Fruit fly (Drosophila melanogaster): ENCODE measurements around the gene ArgRS.

The ArgRS gene

DNA sequence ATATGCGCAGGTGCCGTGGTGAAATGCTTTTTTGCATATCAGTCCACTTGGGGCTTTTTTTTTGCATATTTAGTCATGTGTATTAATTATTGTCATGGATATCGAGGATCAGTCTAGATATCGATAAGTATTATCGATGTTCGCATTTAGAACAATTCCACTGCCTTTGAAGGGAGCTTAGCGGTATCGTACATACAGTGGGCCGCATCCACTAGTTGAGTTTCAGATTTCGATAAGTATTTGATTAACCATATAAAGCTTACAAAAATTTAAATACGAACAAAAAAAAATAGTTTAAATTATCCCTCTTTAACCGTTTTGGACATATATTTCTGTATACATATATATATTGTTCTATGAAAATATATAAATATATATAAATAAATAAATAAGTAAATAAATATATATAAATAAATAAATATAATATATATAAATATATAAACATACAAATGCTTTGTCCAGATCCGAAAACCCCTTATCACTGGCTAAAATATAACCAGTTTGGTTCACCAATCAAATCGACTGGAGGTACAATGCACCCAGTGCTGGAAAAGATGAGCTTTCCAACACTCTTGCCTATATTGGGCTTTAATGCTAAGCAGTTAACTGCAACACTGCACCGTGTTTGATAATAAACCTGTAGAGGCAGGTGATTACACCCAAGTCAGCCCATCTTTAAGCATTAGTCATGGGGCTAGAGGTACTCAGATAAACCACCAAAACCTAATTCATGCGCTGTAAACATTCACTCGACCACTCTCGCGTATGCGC, 40.9 kb downstream of the ArgRS start:
- TF ChIP-seq lbe (GFP tag; optimal IDR thresholded peaks at IDR 0.05) (no peak), Oli (tag; optimal IDR thresholded peaks at IDR 0.05) (no peak), sc (optimal IDR thresholded peaks at IDR 0.05) (no peak), sc (GFP tag; optimal IDR thresholded peaks at IDR 0.05) (no peak), CG10462 (GFP tag; optimal IDR thresholded peaks at IDR 0.05) (no peak), br (optimal IDR thresholded peaks at IDR 0.05) (no peak), gsb (GFP tag; IDR thresholded peaks at IDR 0.05) (no peak), CG6683 (GFP tag; optimal IDR thresholded peaks at IDR 0.05) (no peak), CG11093 (GFP tag; IDR thresholded peaks at IDR 0.05) (no peak), CG14710 (tag; optimal IDR thresholded peaks at IDR 0.05) (peak; percentile 28), CG1529 (GFP tag; optimal IDR thresholded peaks at IDR 0.05) (no peak), bsh (GFP tag; optimal IDR thresholded peaks at IDR 0.05) (peak in 1 of 2 experiments; percentile 21), maf-S (GFP tag; optimal IDR thresholded peaks at IDR 0.05) (no peak), trh (GFP tag; optimal IDR thresholded peaks at IDR 0.05) (no peak), CG1233 (GFP tag; optimal IDR thresholded peaks at IDR 0.05) (no peak), CG14050 (GFP tag; IDR thresholded peaks at IDR 0.05) (no peak), CG7839 (tag; optimal IDR thresholded peaks at IDR 0.05) (peak; percentile 18), mld (GFP tag; IDR thresholded peaks at IDR 0.05; ENCODE audit: partially characterized antibody) (0 out of 3 replicates have a peak, but pooled peaks have one; percentile 37), CG6654 (GFP tag; optimal IDR thresholded peaks at IDR 0.05) (no peak), dmrt99B (tag; optimal IDR thresholded peaks at IDR 0.05) (peak; percentile 4), ash1 (GFP tag; optimal IDR thresholded peaks at IDR 0.05) (no peak), CG2875 (GFP tag; optimal IDR thresholded peaks at IDR 0.05) (no peak), ken (GFP tag; IDR thresholded peaks at IDR 0.05) (no peak), CG17385 (GFP tag; optimal IDR thresholded peaks at IDR 0.05) (peak; percentile 36), Ets97D (GFP tag; optimal IDR thresholded peaks at IDR 0.05) (no peak), ems (GFP tag; optimal IDR thresholded peaks at IDR 0.05) (no peak), eve (GFP tag; optimal IDR thresholded peaks at IDR 0.05) (peak in 1 of 2 experiments; percentile 38), CG6254 (GFP tag; optimal IDR thresholded peaks at IDR 0.05) (no peak), aop (GFP tag; IDR thresholded peaks at IDR 0.05) (no peak), CG34376 (GFP tag; optimal IDR thresholded peaks at IDR 0.05) (no peak), tin (GFP tag; optimal IDR thresholded peaks at IDR 0.05) (no peak), CG3065 (GFP tag; optimal IDR thresholded peaks at IDR 0.05) (no peak), dmrt11E (tag; optimal IDR thresholded peaks at IDR 0.05) (peak; percentile 25), gce (GFP tag; IDR thresholded peaks at IDR 0.05) (no peak), jing (GFP tag; optimal IDR thresholded peaks at IDR 0.05) (no peak), wdn (GFP tag; IDR thresholded peaks at IDR 0.05) (no peak), CG6689 (GFP tag; IDR thresholded peaks at IDR 0.05) (no peak), CG42726 (GFP tag; IDR thresholded peaks at IDR 0.05; ENCODE audit: partially characterized antibody) (peak; percentile 32; the same call in 1 of the 2 replicates), CG11247 (GFP tag; IDR thresholded peaks at IDR 0.05) (peak; percentile 17; the same call in 1 of the 2 replicates), ac (GFP tag; optimal IDR thresholded peaks at IDR 0.05) (no peak), lab (GFP tag; optimal IDR thresholded peaks at IDR 0.05) (peak; percentile 10), mirr (GFP tag; optimal IDR thresholded peaks at IDR 0.05) (no peak), CG7786 (GFP tag; optimal IDR thresholded peaks at IDR 0.05) (no peak), sima (GFP tag; optimal IDR thresholded peaks at IDR 0.05) (no peak), stc (GFP tag; IDR thresholded peaks at IDR 0.05) (no peak), CG8290 (GFP tag; optimal IDR thresholded peaks at IDR 0.05) (peak; percentile 69), CG8290 (tag; optimal IDR thresholded peaks at IDR 0.05) (peak in 1 of 2 experiments; percentile 65), ara (GFP tag; IDR thresholded peaks at IDR 0.05) (no peak), bbx (GFP tag; IDR thresholded peaks at IDR 0.05; ENCODE audit: partially characterized antibody) (peak; percentile 74), crc (GFP tag; optimal IDR thresholded peaks at IDR 0.05) (no peak), ase (GFP tag; IDR thresholded peaks at IDR 0.05) (no peak)
